Worm (Caenorhabditis elegans): ENCODE measurements around the gene srxa-4.

DNA sequence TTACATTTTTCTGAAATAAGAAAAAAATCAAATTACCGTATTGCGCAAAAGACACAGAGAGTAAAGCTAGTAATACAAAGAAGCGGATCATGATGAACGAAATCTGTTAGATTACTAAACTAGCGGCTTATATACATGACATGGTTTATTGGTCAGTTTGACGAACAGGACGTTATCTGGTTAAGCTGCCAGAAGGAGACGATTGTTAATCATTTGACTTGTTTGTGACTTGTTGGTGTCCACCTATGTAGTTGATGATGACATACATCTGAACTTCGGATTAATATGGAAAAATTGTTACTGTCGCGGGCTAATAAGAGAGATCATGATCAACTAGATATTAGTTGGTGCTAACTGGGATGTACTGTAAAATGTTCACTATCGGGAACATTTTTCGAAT is 20.2 kb upstream of the srxa-4 start, which contains the start of gene cnc-9:
- TF ChIP-seq nhr-12 (tag; optimal IDR thresholded peaks at IDR 0.05) (no peak), elt-1 (tag; optimal IDR thresholded peaks at IDR 0.05; ENCODE audit: borderline replicate concordance, insufficient read depth) (no peak), unc-62 (GFP tag; optimal IDR thresholded peaks at IDR 0.05) (no peak)
